Fruit fly (Drosophila melanogaster) whole organism, embryonic: ENCODE measurements around the gene scpr-C.

Source experiments
- Ada2b ChIP-seq: fragments of 200-800 bp; sonication (Bioruptor generic); IDR thresholded peaks from 2 replicates; pipeline ENCODE4 v1.3.6; 2022; ENCODE audit warnings: missing biosample characterization, missing genetic modification characterization
- Atf3 ChIP-seq: fragments of 200-800 bp; sonication (Bioruptor generic); optimal IDR thresholded peaks from 3 replicates; lab custom pipeline; 2016; ENCODE audit warnings: missing biosample characterization, missing genetic modification characterization
- CG10267 ChIP-seq: fragments of 200-800 bp; sonication (Bioruptor generic); optimal IDR thresholded peaks from 2 replicates; lab custom pipeline; 2018; ENCODE audit warnings: missing biosample characterization, mild to moderate bottlenecking, missing genetic modification characterization, moderate library complexity
- CG10543 ChIP-seq: fragments of 200-800 bp; sonication (Bioruptor generic); optimal IDR thresholded peaks from 3 replicates; lab custom pipeline; 2017; ENCODE audit warnings: missing biosample characterization, mild to moderate bottlenecking, missing genetic modification characterization, moderate library complexity
- CG11085 ChIP-seq: fragments of 200-800 bp; sonication (Bioruptor generic); IDR thresholded peaks from 2 replicates; pipeline ENCODE4 v1.3.6; 2022; ENCODE audit warnings: missing biosample characterization, missing genetic modification characterization
- CG11504 ChIP-seq: fragments of 200-800 bp; sonication (Bioruptor generic); optimal IDR thresholded peaks from 3 replicates; lab custom pipeline; 2019; ENCODE audit warnings: missing biosample characterization, mild to moderate bottlenecking, missing genetic modification characterization, moderate library complexity
- CG12744 ChIP-seq: fragments of 200-800 bp; sonication (Bioruptor generic); optimal IDR thresholded peaks from 2 replicates; lab custom pipeline; 2016; ENCODE audit warnings: missing biosample characterization, missing genetic modification characterization
- CG14710 ChIP-seq: fragments of 200-800 bp; sonication (Bioruptor generic); optimal IDR thresholded peaks from 3 replicates; lab custom pipeline; 2019; ENCODE audit warnings: missing biosample characterization, mild to moderate bottlenecking, missing genetic modification characterization, moderate library complexity
- CG15073 ChIP-seq: fragments of 200-800 bp; sonication (Bioruptor generic); optimal IDR thresholded peaks from 2 replicates; lab custom pipeline; 2016; ENCODE audit warnings: missing biosample characterization, missing genetic modification characterization
- CG18011 ChIP-seq: fragments of 200-800 bp; sonication (Bioruptor generic); optimal IDR thresholded peaks from 2 replicates; lab custom pipeline; 2017; ENCODE audit warnings: missing biosample characterization, missing genetic modification characterization, mild to moderate bottlenecking, moderate library complexity, missing genotype
- CG18764 ChIP-seq: fragments of 200-800 bp; sonication (Bioruptor generic); optimal IDR thresholded peaks from 3 replicates; lab custom pipeline; 2016; ENCODE audit warnings: missing biosample characterization, missing genetic modification characterization
- CG2199 ChIP-seq: fragments of 200-800 bp; sonication (Bioruptor generic); IDR thresholded peaks from 3 replicates; pipeline ENCODE4 v1.3.6; 2022; ENCODE audit warnings: missing biosample characterization, missing genetic modification characterization
- CG2678 ChIP-seq: fragments of 200-800 bp; sonication (Bioruptor generic); optimal IDR thresholded peaks from 3 replicates; lab custom pipeline; 2019; ENCODE audit warnings: missing biosample characterization, mild to moderate bottlenecking, missing genetic modification characterization, moderate library complexity
- CG31388 ChIP-seq: fragments of 200-800 bp; sonication (Bioruptor generic); optimal IDR thresholded peaks from 2 replicates; lab custom pipeline; 2016; ENCODE audit warnings: missing biosample characterization, missing genetic modification characterization
- CG31441 ChIP-seq: fragments of 200-800 bp; sonication (Bioruptor generic); IDR thresholded peaks from 2 replicates; pipeline ENCODE4 v1.3.6; 2022; ENCODE audit warnings: missing biosample characterization, missing genetic modification characterization
- CG32532 ChIP-seq: fragments of 200-800 bp; sonication (Bioruptor generic); IDR thresholded peaks from 2 replicates; pipeline ENCODE4 v1.3.6; 2022; ENCODE audit warnings: missing biosample characterization, missing genetic modification characterization
- CG34422 ChIP-seq: fragments of 200-800 bp; sonication (Bioruptor generic); IDR thresholded peaks from 3 replicates; pipeline ENCODE4 v1.3.6; 2022; ENCODE audit warnings: missing biosample characterization, missing genetic modification characterization
- CG4424 ChIP-seq: fragments of 200-800 bp; sonication (Bioruptor generic); optimal IDR thresholded peaks from 3 replicates; lab custom pipeline; 2016; ENCODE audit warnings: missing biosample characterization, missing genetic modification characterization
- CG5245 ChIP-seq: fragments of 200-800 bp; sonication (Bioruptor generic); optimal IDR thresholded peaks from 3 replicates; lab custom pipeline; 2016; ENCODE audit warnings: missing biosample characterization, missing genetic modification characterization
- CG6683 ChIP-seq: fragments of 200-800 bp; sonication (Bioruptor generic); optimal IDR thresholded peaks from 2 replicates; lab custom pipeline; 2017; ENCODE audit warnings: missing biosample characterization, mild to moderate bottlenecking, missing genetic modification characterization, missing genetic modification reagents
- CG8281 ChIP-seq: fragments of 200-800 bp; sonication (Bioruptor generic); optimal IDR thresholded peaks from 2 replicates; lab custom pipeline; 2018; ENCODE audit warnings: missing biosample characterization, mild to moderate bottlenecking, missing genetic modification characterization, moderate library complexity
- CkIIα-i1 ChIP-seq: fragments of 200-800 bp; sonication (Bioruptor generic); IDR thresholded peaks from 2 replicates; pipeline ENCODE4 v1.3.6; 2022; ENCODE audit warnings: missing biosample characterization, missing genetic modification characterization
- Fer2 ChIP-seq: fragments of 200-800 bp; sonication (Bioruptor generic); optimal IDR thresholded peaks from 2 replicates; lab custom pipeline; 2018; ENCODE audit warnings: missing biosample characterization, mild to moderate bottlenecking, missing genetic modification characterization, moderate library complexity
- Hey ChIP-seq: fragments of 200-800 bp; sonication (Bioruptor generic); optimal IDR thresholded peaks from 3 replicates; lab custom pipeline; 2018; ENCODE audit warnings: missing biosample characterization, mild to moderate bottlenecking, missing genetic modification characterization
- MESR4 ChIP-seq: fragments of 200-800 bp; sonication (Bioruptor generic); optimal IDR thresholded peaks from 2 replicates; lab custom pipeline; 2018; ENCODE audit warnings: missing biosample characterization, mild to moderate bottlenecking, missing genetic modification characterization, moderate library complexity
- Mad ChIP-seq: fragments of 200-800 bp; sonication (Bioruptor generic); optimal IDR thresholded peaks from 2 replicates; lab custom pipeline; 2016; ENCODE audit warnings: missing biosample characterization, missing genetic modification characterization
- Opbp ChIP-seq: fragments of 200-800 bp; sonication (Bioruptor generic); IDR thresholded peaks from 3 replicates; pipeline ENCODE4 v1.3.6; 2022; ENCODE audit warnings: missing biosample characterization, missing genetic modification characterization; ENCODE audit not compliant: partially characterized antibody
- Spps ChIP-seq: fragments of 200-800 bp; sonication (Bioruptor generic); optimal IDR thresholded peaks from 2 replicates; lab custom pipeline; 2018; ENCODE audit warnings: missing biosample characterization, mild to moderate bottlenecking, missing genetic modification characterization
- Tbp ChIP-seq: fragments of >200 bp; optimal IDR thresholded peaks from 2 replicates; lab custom pipeline; 2018; ENCODE audit warnings: missing biosample characterization, missing genetic modification characterization
- YL-1 ChIP-seq: fragments of 200-800 bp; sonication (Bioruptor generic); optimal IDR thresholded peaks from 3 replicates; lab custom pipeline; 2017; ENCODE audit warnings: missing biosample characterization, mild to moderate bottlenecking, missing genetic modification characterization
- ab ChIP-seq: fragments of 200-800 bp; sonication (Bioruptor generic); optimal IDR thresholded peaks from 2 replicates; lab custom pipeline; 2016; ENCODE audit warnings: missing biosample characterization, missing genetic modification characterization
- al ChIP-seq: fragments of 200-800 bp; sonication (Bioruptor generic); IDR thresholded peaks from 2 replicates; pipeline ENCODE4 v1.3.6; 2022; ENCODE audit warnings: missing biosample characterization, missing genetic modification characterization
- az2 ChIP-seq: fragments of 200-800 bp; sonication (Bioruptor generic); optimal IDR thresholded peaks from 3 replicates; lab custom pipeline; 2016; ENCODE audit warnings: missing biosample characterization, missing genetic modification characterization
- btn ChIP-seq: fragments of 200-800 bp; sonication (Bioruptor generic); optimal IDR thresholded peaks from 2 replicates; lab custom pipeline; 2016; ENCODE audit warnings: missing biosample characterization, missing genetic modification characterization
- crp ChIP-seq, 2 experiments: fragments of 200-800 bp; sonication (Bioruptor generic); optimal IDR thresholded peaks; 2 replicates in 1 of 2; 3 replicates in 1 of 2; lab custom pipeline; 2017; ENCODE audit warnings: missing biosample characterization in 2 of 2, missing genetic modification characterization in 2 of 2, mild to moderate bottlenecking in 1 of 2, moderate library complexity in 1 of 2
- dati ChIP-seq: fragments of 200-800 bp; sonication (Bioruptor generic); IDR thresholded peaks from 2 replicates; pipeline ENCODE4 v1.3.6; 2022; ENCODE audit warnings: missing biosample characterization, missing genetic modification characterization
- dmrt11E ChIP-seq: fragments of 200-800 bp; sonication (Bioruptor generic); optimal IDR thresholded peaks from 3 replicates; lab custom pipeline; 2018; ENCODE audit warnings: missing biosample characterization, mild to moderate bottlenecking, missing genetic modification characterization, moderate library complexity
- fd64A ChIP-seq: fragments of 200-800 bp; sonication (Bioruptor generic); optimal IDR thresholded peaks from 3 replicates; lab custom pipeline; 2018; ENCODE audit warnings: missing biosample characterization, mild to moderate bottlenecking, missing genetic modification characterization
- gcm ChIP-seq: fragments of 200-800 bp; sonication (Bioruptor generic); optimal IDR thresholded peaks from 2 replicates; lab custom pipeline; 2019; ENCODE audit warnings: missing biosample characterization, mild to moderate bottlenecking, missing genetic modification characterization, moderate library complexity
- gfzf ChIP-seq: fragments of 200-800 bp; sonication (Bioruptor generic); optimal IDR thresholded peaks from 2 replicates; lab custom pipeline; 2016; ENCODE audit warnings: missing biosample characterization, mild to moderate bottlenecking, missing genetic modification characterization, moderate library complexity
- hkb ChIP-seq, 2 experiments: fragments of 200-800 bp in 1 of 2; fragments of >200 bp in 1 of 2; sonication (Bioruptor generic) in 1 of 2; IDR thresholded peaks in 1 of 2; optimal IDR thresholded peaks in 1 of 2; 2 replicates each; pipeline versions ENCODE4 v1.3.6 to Lab custom; 2017 to 2022; ENCODE audit warnings: missing biosample characterization in 1 of 2, missing genetic modification characterization in 1 of 2
- jing ChIP-seq: fragments of 200-800 bp; sonication (Bioruptor generic); optimal IDR thresholded peaks from 2 replicates; lab custom pipeline; 2018; ENCODE audit warnings: missing biosample characterization, mild to moderate bottlenecking, missing genetic modification characterization
- klu ChIP-seq: fragments of 200-800 bp; sonication (Bioruptor generic); IDR thresholded peaks from 2 replicates; pipeline ENCODE4 v1.3.6; 2022; ENCODE audit warnings: missing biosample characterization, missing genetic modification characterization
- luna ChIP-seq: fragments of 200-800 bp; sonication (Bioruptor generic); optimal IDR thresholded peaks from 2 replicates; lab custom pipeline; 2016; ENCODE audit warnings: missing biosample characterization, missing genetic modification characterization
- pfk ChIP-seq: fragments of 200-800 bp; sonication (Bioruptor generic); optimal IDR thresholded peaks from 2 replicates; lab custom pipeline; 2018; ENCODE audit warnings: missing biosample characterization, mild to moderate bottlenecking, missing genetic modification characterization, moderate library complexity
- pum ChIP-seq: fragments of 200-800 bp; sonication (Bioruptor generic); optimal IDR thresholded peaks from 2 replicates; lab custom pipeline; 2016; ENCODE audit warnings: missing biosample characterization, missing genetic modification characterization
- tgo ChIP-seq: fragments of 200-800 bp; sonication (Bioruptor generic); IDR thresholded peaks from 3 replicates; pipeline ENCODE4 v1.3.6; 2022; ENCODE audit warnings: missing biosample characterization, missing genetic modification characterization
- zen2 ChIP-seq: fragments of 200-800 bp; sonication (Bioruptor generic); IDR thresholded peaks from 3 replicates; pipeline ENCODE4 v1.3.6; 2022; ENCODE audit warnings: missing biosample characterization, missing genetic modification characterization; ENCODE audit not compliant: partially characterized antibody
- zfh2 ChIP-seq: fragments of 200-800 bp; sonication (Bioruptor generic); optimal IDR thresholded peaks from 2 replicates; lab custom pipeline; 2016; ENCODE audit warnings: missing biosample characterization, missing genetic modification characterization

The scpr-C gene

dm6 chr3R:11196648-11197388 is 28.5 kb upstream of the scpr-C start (continued):
- TF ChIP-seq jing (GFP tag; lab: Kevin White, UChicago) (peak; percentile 91), CG18011 (GFP tag; lab: Kevin White, UChicago) (peak; percentile 90), CkIIα-i1 (peak; percentile 87), Spps (tag; lab: Kevin White, UChicago) (peak; percentile 94), CG11504 (peak; percentile 99), pfk (GFP tag; lab: Kevin White, UChicago) (peak; percentile 50), YL-1 (GFP tag; lab: Kevin White, UChicago) (peak; percentile 90), Ada2b (GFP tag; lab: Robert Waterston, UW) (peak; percentile 97), gcm (peak; percentile 97), CG32532 (GFP tag; lab: Robert Waterston, UW) (peak; percentile 99), CG11085 (GFP tag; lab: Robert Waterston, UW) (peak; percentile 96), dmrt11E (tag; lab: Kevin White, UChicago) (peak; percentile 90), CG14710 (tag; lab: Kevin White, UChicago) (peak; percentile 98), MESR4 (peak; percentile 19), hkb (optimal IDR thresholded peaks at IDR 0.05; lab: Kevin White, UChicago) (no peak), hkb (GFP tag; IDR thresholded peaks at IDR 0.05; lab: Robert Waterston, UW) (peak; percentile 98), CG2199 (GFP tag; lab: Robert Waterston, UW) (peak; percentile 96), tgo (GFP tag; lab: Robert Waterston, UW) (peak; percentile 99), luna (GFP tag; lab: Kevin White, UChicago) (peak; percentile 52), CG6683 (GFP tag; lab: Kevin White, UChicago) (peak; percentile 98), zfh2 (peak; percentile 94), Atf3 (GFP tag; lab: Kevin White, UChicago) (peak; percentile 83), Tbp (GFP tag; lab: Kevin White, UChicago) (no peak), gfzf (GFP tag; lab: Kevin White, UChicago) (peak; percentile 3), CG5245 (GFP tag; lab: Kevin White, UChicago) (peak; percentile 91), CG31441 (peak; percentile 100), CG12744 (GFP tag; lab: Kevin White, UChicago) (peak; percentile 63), Fer2 (tag; lab: Kevin White, UChicago) (peak; percentile 97), CG2678 (tag; lab: Kevin White, UChicago) (peak; percentile 100), CG10543 (GFP tag; lab: Kevin White, UChicago) (peak; percentile 97), CG34422 (GFP tag; lab: Robert Waterston, UW) (peak; percentile 98), btn (peak; percentile 10), zen2 (no peak), CG18764 (GFP tag; lab: Kevin White, UChicago) (peak; percentile 95), ab (no peak), Hey (tag; lab: Kevin White, UChicago) (peak; percentile 72), CG15073 (GFP tag; lab: Kevin White, UChicago) (peak; percentile 70), CG4424 (GFP tag; lab: Kevin White, UChicago) (peak; percentile 98), az2 (GFP tag; lab: Kevin White, UChicago) (peak; percentile 96), Opbp (GFP tag; lab: Robert Waterston, UW) (no peak), fd64A (GFP tag; lab: Kevin White, UChicago) (peak; percentile 85), CG8281 (tag; lab: Kevin White, UChicago) (peak; percentile 93), crp (GFP tag; optimal IDR thresholded peaks at IDR 0.05; lab: Kevin White, UChicago) (peak in 1 of 2 experiments; percentile 74), dati (GFP tag; lab: Robert Waterston, UW) (peak; percentile 90), CG10267 (tag; lab: Kevin White, UChicago) (peak; percentile 96), klu (peak; percentile 99), Mad (GFP tag; lab: Kevin White, UChicago) (peak; percentile 86), al (GFP tag; lab: Robert Waterston, UW) (peak; percentile 99), pum (GFP tag; lab: Kevin White, UChicago) (peak; percentile 82), CG31388 (GFP tag; lab: Kevin White, UChicago) (peak; percentile 88)
